Worm (Caenorhabditis elegans): Measurements from ENCODE around the gene F58H1.3.

- TF ChIP-seq ama-1 (optimal IDR thresholded peaks at IDR 0.05) (no peak), tbx-11 (GFP tag; IDR thresholded peaks at IDR 0.05) (no peak), hmg-4 (GFP tag; optimal IDR thresholded peaks at IDR 0.05) (peak; percentile 55), aly-1 (tag; optimal IDR thresholded peaks at IDR 0.05) (no peak), hmbx-1 (tag; optimal IDR thresholded peaks at IDR 0.05) (no peak), pes-1 (GFP tag; IDR thresholded peaks at IDR 0.05) (no peak), scrt-1 (GFP tag; IDR thresholded peaks at IDR 0.05) (no peak), B0310.2 (tag; optimal IDR thresholded peaks at IDR 0.05) (no peak)
These were observed 37.4 kb upstream of the F58H1.3 start for ce11 chrV:11896322-11896898.

All from whole organism, early embryonic.